Worm (Caenorhabditis elegans) whole organism, late embryonic: ENCODE data around the gene srd-68.

Experiments used
- C38D4.7 ChIP-seq: fragments of 200-800 bp; sonication (Bioruptor generic); optimal IDR thresholded peaks from 2 replicates; lab custom pipeline; 2018; ENCODE audit warnings: mild to moderate bottlenecking, missing genetic modification characterization, moderate library complexity, missing compliant biosample characterization
- F13H6.1 ChIP-seq: sonication (generic microtip); optimal IDR thresholded peaks from 2 replicates; lab custom pipeline; 2016; ENCODE audit warnings: missing genetic modification characterization, missing compliant biosample characterization
- K09A11.1 ChIP-seq: sonication (generic microtip); optimal IDR thresholded peaks from 2 replicates; lab custom pipeline; 2017; ENCODE audit warnings: antibody characterized with exemption, mild to moderate bottlenecking, missing genetic modification characterization, missing compliant biosample characterization; ENCODE audit not compliant: insufficient read depth
- ama-1 ChIP-seq: fragments of 150-350 bp; optimal IDR thresholded peaks from 2 replicates; lab custom pipeline; 2014
- ceh-14 ChIP-seq: sonication (generic microtip); optimal IDR thresholded peaks from 2 replicates; lab custom pipeline; 2016; ENCODE audit warnings: missing genotype, missing genetic modification characterization, missing compliant biosample characterization
- ceh-19 ChIP-seq: fragments of 200-800 bp; sonication (Bioruptor generic); optimal IDR thresholded peaks from 2 replicates; lab custom pipeline; 2018; ENCODE audit warnings: mild to moderate bottlenecking, missing genetic modification characterization, missing compliant biosample characterization
- ceh-2 ChIP-seq: sonication (generic microtip); optimal IDR thresholded peaks from 2 replicates; lab custom pipeline; 2016; ENCODE audit warnings: missing genotype, missing genetic modification characterization, missing compliant biosample characterization
- ceh-30 ChIP-seq: fragments of 150-350 bp; optimal IDR thresholded peaks from 2 replicates; lab custom pipeline; 2014; ENCODE audit warnings: missing biosample characterization, missing genetic modification characterization
- ceh-34 ChIP-seq: sonication (generic microtip); optimal IDR thresholded peaks from 2 replicates; lab custom pipeline; 2016; ENCODE audit warnings: mild to moderate bottlenecking, missing genetic modification characterization, missing compliant biosample characterization
- ceh-45 ChIP-seq: fragments of 200-800 bp; sonication (Bioruptor generic); IDR thresholded peaks from 2 replicates; pipeline ENCODE4 v1.3.6; 2022; ENCODE audit warnings: missing genetic modification reagents, missing genetic modification characterization, missing compliant biosample characterization
- ceh-6 ChIP-seq: fragments of 200-800 bp; sonication (Bioruptor generic); optimal IDR thresholded peaks from 2 replicates; lab custom pipeline; 2018; ENCODE audit warnings: mild to moderate bottlenecking, missing genetic modification characterization, missing compliant biosample characterization
- dmd-4 ChIP-seq: sonication (generic microtip); optimal IDR thresholded peaks from 2 replicates; lab custom pipeline; 2016; ENCODE audit warnings: borderline replicate concordance, missing genetic modification characterization, missing compliant biosample characterization
- dve-1 ChIP-seq: sonication (generic microtip); optimal IDR thresholded peaks from 2 replicates; lab custom pipeline; 2017; ENCODE audit warnings: antibody characterized with exemption, mild to moderate bottlenecking, missing genetic modification characterization, missing compliant biosample characterization
- elt-4 ChIP-seq: sonication (generic microtip); optimal IDR thresholded peaks from 2 replicates; lab custom pipeline; 2016; ENCODE audit warnings: missing genetic modification characterization, missing compliant biosample characterization
- ets-4 ChIP-seq: sonication (generic microtip); optimal IDR thresholded peaks from 2 replicates; lab custom pipeline; 2016; ENCODE audit warnings: missing genetic modification characterization, missing compliant biosample characterization
- fax-1 ChIP-seq: sonication (generic microtip); optimal IDR thresholded peaks from 2 replicates; lab custom pipeline; 2016; ENCODE audit warnings: missing genotype, missing genetic modification characterization, missing compliant biosample characterization
- fkh-10 ChIP-seq: fragments of 150-350 bp; optimal IDR thresholded peaks from 2 replicates; lab custom pipeline; 2014; ENCODE audit warnings: missing biosample characterization, missing genetic modification reagents, missing genetic modification characterization
- fkh-6 ChIP-seq: sonication (generic microtip); optimal IDR thresholded peaks from 2 replicates; lab custom pipeline; 2016; ENCODE audit warnings: missing genetic modification characterization, missing compliant biosample characterization
- gmeb-2 ChIP-seq: sonication (generic microtip); optimal IDR thresholded peaks from 2 replicates; lab custom pipeline; 2016; ENCODE audit warnings: missing genetic modification characterization, inconsistent platforms, missing compliant biosample characterization
- hlh-15 ChIP-seq: sonication (generic microtip); optimal IDR thresholded peaks from 2 replicates; lab custom pipeline; 2016; ENCODE audit warnings: missing genetic modification characterization, missing compliant biosample characterization
- hlh-30 ChIP-seq: sonication (generic microtip); optimal IDR thresholded peaks from 2 replicates; lab custom pipeline; 2017; ENCODE audit warnings: antibody characterized with exemption, missing genetic modification characterization, missing compliant biosample characterization; ENCODE audit not compliant: insufficient read depth
- hlh-6 ChIP-seq: sonication (generic microtip); optimal IDR thresholded peaks from 2 replicates; lab custom pipeline; 2016; ENCODE audit warnings: missing genotype, missing genetic modification characterization, missing compliant biosample characterization
- lim-6 ChIP-seq: sonication (generic microtip); optimal IDR thresholded peaks from 2 replicates; lab custom pipeline; 2016; ENCODE audit warnings: missing genetic modification characterization, missing compliant biosample characterization
- lin-11 ChIP-seq: fragments of 200-800 bp; sonication (Bioruptor generic); optimal IDR thresholded peaks from 2 replicates; lab custom pipeline; 2018; ENCODE audit warnings: mild to moderate bottlenecking, missing genetic modification characterization, missing compliant biosample characterization
- madf-2 ChIP-seq: sonication (generic microtip); optimal IDR thresholded peaks from 2 replicates; lab custom pipeline; 2017; ENCODE audit warnings: missing genetic modification characterization, missing compliant biosample characterization
- mec-3 ChIP-seq: sonication (generic microtip); optimal IDR thresholded peaks from 2 replicates; lab custom pipeline; 2016; ENCODE audit warnings: borderline replicate concordance, missing genetic modification characterization, missing compliant biosample characterization
- nfya-1 ChIP-seq: sonication (generic microtip); optimal IDR thresholded peaks from 2 replicates; lab custom pipeline; 2017; ENCODE audit warnings: missing genetic modification characterization, mild to moderate bottlenecking, missing compliant biosample characterization, antibody characterized with exemption, moderate library complexity
- nhr-11 ChIP-seq: fragments of 150-350 bp; optimal IDR thresholded peaks from 2 replicates; lab custom pipeline; 2014; ENCODE audit warnings: missing biosample characterization, missing genetic modification characterization
- npax-4 ChIP-seq: sonication (generic microtip); optimal IDR thresholded peaks from 2 replicates; lab custom pipeline; 2016; ENCODE audit warnings: missing genetic modification characterization, missing compliant biosample characterization
- pat-9 ChIP-seq: fragments of 200-800 bp; sonication (Bioruptor generic); optimal IDR thresholded peaks from 2 replicates; lab custom pipeline; 2018; ENCODE audit warnings: mild to moderate bottlenecking, missing genetic modification characterization, moderate library complexity, missing compliant biosample characterization
- pha-2 ChIP-seq: sonication (generic microtip); optimal IDR thresholded peaks from 2 replicates; lab custom pipeline; 2017; ENCODE audit warnings: mild to moderate bottlenecking, missing genetic modification characterization, missing compliant biosample characterization
- pqm-1 ChIP-seq: sonication (generic microtip); optimal IDR thresholded peaks from 2 replicates; lab custom pipeline; 2016; ENCODE audit warnings: missing genetic modification characterization, missing compliant biosample characterization
- pros-1 ChIP-seq: fragments of 150-350 bp; optimal IDR thresholded peaks from 2 replicates; lab custom pipeline; 2014; ENCODE audit warnings: missing biosample characterization, missing genetic modification reagents, missing genetic modification characterization
- ref-2 ChIP-seq: sonication (generic microtip); optimal IDR thresholded peaks from 2 replicates; lab custom pipeline; 2016; ENCODE audit warnings: missing genetic modification characterization, missing compliant biosample characterization
- rnt-1 ChIP-seq: sonication (generic microtip); optimal IDR thresholded peaks from 2 replicates; lab custom pipeline; 2016; ENCODE audit warnings: missing genetic modification characterization, missing compliant biosample characterization
- sdc-2 ChIP-seq: sonication (generic microtip); optimal IDR thresholded peaks from 2 replicates; lab custom pipeline; 2016; ENCODE audit warnings: missing genotype, missing genetic modification characterization, missing compliant biosample characterization
- sox-2 ChIP-seq: fragments of 200-800 bp; sonication (Bioruptor generic); IDR thresholded peaks from 2 replicates; pipeline ENCODE4 v1.3.6; 2022; ENCODE audit warnings: missing genetic modification reagents, missing genetic modification characterization, missing compliant biosample characterization
- sox-4 ChIP-seq: sonication (generic microtip); optimal IDR thresholded peaks from 2 replicates; lab custom pipeline; 2017; ENCODE audit warnings: mild to moderate bottlenecking, missing genetic modification characterization, inconsistent platforms, missing compliant biosample characterization
- syd-9 ChIP-seq: sonication (generic microtip); optimal IDR thresholded peaks from 2 replicates; lab custom pipeline; 2016; ENCODE audit warnings: mild to moderate bottlenecking, missing genetic modification characterization, moderate library complexity, missing compliant biosample characterization
- tbx-7 ChIP-seq: sonication (generic microtip); optimal IDR thresholded peaks from 2 replicates; lab custom pipeline; 2016; ENCODE audit warnings: missing genotype, missing genetic modification characterization, missing compliant biosample characterization
- unc-3 ChIP-seq, 2 experiments: fragments of 200-800 bp in 1 of 2; sonication (Bioruptor generic) in 1 of 2; sonication (generic microtip) in 1 of 2; conservative IDR thresholded peaks in 1 of 2; optimal IDR thresholded peaks in 1 of 2; 2 replicates each; pipeline versions ENCODE4 v1.3.6 to Lab custom; 2016 to 2022; ENCODE audit warnings: missing compliant biosample characterization in 2 of 2, missing genetic modification characterization in 2 of 2, missing genetic modification reagents in 1 of 2
- unc-55 ChIP-seq: sonication (generic microtip); optimal IDR thresholded peaks from 2 replicates; lab custom pipeline; 2017; ENCODE audit warnings: missing biosample characterization, missing genetic modification reagents, missing genetic modification characterization
- ztf-16 ChIP-seq: sonication (generic microtip); optimal IDR thresholded peaks from 2 replicates; lab custom pipeline; 2017; ENCODE audit warnings: missing genetic modification characterization, missing compliant biosample characterization

Gene srd-68

ce11 chrV:16861719-16862118 lies 40.9 kb downstream of the srd-68 start, which contains the start of the genes clec-32 and clec-24:
TSS of gene clec-32 (minus strand) at chrV:16861819.
TSS of gene clec-24 (plus strand) at chrV:16862012.
- TF ChIP-seq pha-2 (tag; lab: Kevin White, UChicago): no peak
- no peak for TF ChIP-seq hlh-30 (tag; lab: Kevin White, UChicago)
- TF ChIP-seq tbx-7 (tag; lab: Kevin White, UChicago): no peak
- TF ChIP-seq C38D4.7: no peak
- TF ChIP-seq sdc-2: no peak
- no peak for TF ChIP-seq ets-4 (tag; lab: Kevin White, UChicago)
- no peak for TF ChIP-seq rnt-1 (tag; lab: Kevin White, UChicago)
- TF ChIP-seq dve-1: no peak
- no peak for TF ChIP-seq npax-4 (tag; lab: Kevin White, UChicago)
- no peak for TF ChIP-seq ceh-6
- TF ChIP-seq pqm-1 (tag; lab: Kevin White, UChicago): no peak
- TF ChIP-seq fkh-6 (tag; lab: Kevin White, UChicago): no peak

- TF ChIP-seq pqm-1 (tag; lab: Kevin White, UChicago): no peak
- no peak for TF ChIP-seq syd-9
- no peak for TF ChIP-seq pros-1 (tag; lab: Kevin White, UChicago)
- no peak for TF ChIP-seq mec-3 (tag; lab: Kevin White, UChicago)
- no peak for TF ChIP-seq ceh-14 (tag; lab: Kevin White, UChicago)
- no peak for TF ChIP-seq ceh-30 (tag; lab: Kevin White, UChicago)
- no peak for TF ChIP-seq lim-6 (tag; lab: Kevin White, UChicago)
Measured at ce11 chrV:16857977-16858479, 44.6 kb downstream of the srd-68 start, which contains the start of the genes clec-31 and clec-22. TSS of gene clec-31 (minus strand) at chrV:16858077. TSS of gene clec-22 (plus strand) at chrV:16858429.

DNA sequence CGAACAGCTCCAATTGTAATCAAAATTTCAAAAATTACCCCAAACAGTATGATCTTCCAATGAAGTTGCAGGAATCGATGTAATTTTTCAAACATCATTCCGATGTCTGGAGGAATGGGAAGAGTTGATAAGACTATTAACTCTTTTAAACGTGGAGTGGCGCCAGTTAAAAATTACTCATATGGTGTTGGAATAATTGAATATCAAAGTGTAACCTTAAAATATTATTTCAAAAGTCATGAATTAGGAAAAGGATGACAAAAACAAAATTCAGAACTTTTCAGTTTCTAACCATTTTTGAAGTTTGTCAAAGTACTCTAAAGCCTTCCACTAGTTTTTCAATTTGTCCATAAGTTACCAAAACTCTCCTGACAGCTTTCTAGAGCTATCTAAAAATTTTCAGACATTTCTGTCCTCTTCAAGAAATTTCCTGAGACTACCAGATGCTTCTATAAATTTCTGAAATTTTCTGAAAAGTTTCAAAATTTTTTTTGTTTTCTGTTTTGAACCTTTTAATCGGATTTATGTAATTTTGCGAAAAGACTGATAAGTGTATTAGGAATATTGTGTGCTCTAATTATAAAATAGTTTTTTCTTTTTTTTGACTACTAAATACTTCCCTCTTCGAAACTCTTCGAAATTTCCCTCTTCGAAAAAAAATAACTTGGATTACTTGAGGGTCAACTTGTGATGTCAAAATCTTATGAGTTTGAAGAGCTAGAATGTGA lies 48.5 kb downstream of the srd-68 start, which contains the start of the genes clec-35 and clec-27:
TSS of gene clec-35 (minus strand) at position 101 of the 728 bp plus-strand sequence.
TSS of gene clec-27 (plus strand) at position 678 of the 728 bp plus-strand sequence.
- TF ChIP-seq ceh-34 (tag; lab: Kevin White, UChicago) (no peak), ceh-30 (tag; lab: Kevin White, UChicago) (no peak), madf-2 (tag; lab: Kevin White, UChicago) (no peak), gmeb-2 (no peak), sdc-2 (no peak), ref-2 (tag; lab: Kevin White, UChicago) (no peak), ceh-45 (GFP tag; lab: Robert Waterston, UW) (no peak), ztf-16 (tag; lab: Kevin White, UChicago) (no peak), nhr-11 (no peak), pat-9 (tag; lab: Kevin White, UChicago) (no peak), syd-9 (no peak), lin-11 (tag; lab: Kevin White, UChicago) (no peak), hlh-6 (tag; lab: Kevin White, UChicago) (no peak), rnt-1 (tag; lab: Kevin White, UChicago) (no peak), fax-1 (tag; lab: Kevin White, UChicago) (no peak), ceh-6 (no peak), pqm-1 (tag; lab: Kevin White, UChicago) (no peak), sox-4 (tag; lab: Kevin White, UChicago) (no peak), fkh-6 (tag; lab: Kevin White, UChicago) (no peak)

DNA sequence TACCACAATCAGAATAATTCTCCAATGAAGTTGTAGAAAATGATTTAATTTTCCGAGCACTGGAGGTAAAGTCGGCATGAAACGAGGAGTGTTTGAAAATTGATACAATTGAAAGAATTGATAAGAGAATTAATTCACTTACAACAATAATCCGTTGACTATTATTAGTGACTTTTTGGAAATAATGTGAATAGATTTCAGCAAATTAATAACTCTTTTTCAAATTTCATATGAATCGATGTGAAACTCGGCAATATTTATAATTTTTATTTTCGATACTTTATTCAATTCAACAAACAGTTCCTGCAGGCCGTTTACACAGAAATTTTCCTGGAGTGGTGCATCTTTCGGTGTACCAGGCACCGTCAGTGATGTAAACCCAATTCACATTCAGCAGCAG lies 50.6 kb downstream of the srd-68 start, which contains the start of gene clec-37:
TSS of gene clec-37 (minus strand) at position 101 of the 400 bp plus-strand sequence.
- TF ChIP-seq F13H6.1 (tag; lab: Kevin White, UChicago): no peak
- no peak for TF ChIP-seq sox-2
- no peak for TF ChIP-seq unc-55 (GFP tag; lab: Kevin White, UChicago)
- no peak for TF ChIP-seq hlh-15 (tag; lab: Kevin White, UChicago)
- no peak for TF ChIP-seq nfya-1 (tag; lab: Kevin White, UChicago)
- no peak for TF ChIP-seq ama-1 (lab: Kevin White, UChicago)
- no peak for TF ChIP-seq dve-1
- TF ChIP-seq unc-3 (GFP tag; conservative IDR thresholded peaks at IDR 0.05; lab: Robert Waterston, UW): no peak
- TF ChIP-seq unc-3 (tag; optimal IDR thresholded peaks at IDR 0.05; lab: Kevin White, UChicago): no peak
- TF ChIP-seq ceh-45 (GFP tag; lab: Robert Waterston, UW): no peak
- no peak for TF ChIP-seq K09A11.1 (tag; lab: Kevin White, UChicago)
- no peak for TF ChIP-seq pqm-1 (tag; lab: Kevin White, UChicago)
- no peak for TF ChIP-seq pha-2 (tag; lab: Kevin White, UChicago)
- no peak for TF ChIP-seq ceh-19
- no peak for TF ChIP-seq fkh-10 (GFP tag; lab: Kevin White, UChicago)
- TF ChIP-seq ceh-30 (tag; lab: Kevin White, UChicago): no peak
- TF ChIP-seq elt-4 (tag; lab: Kevin White, UChicago): no peak
- no peak for TF ChIP-seq ceh-2 (tag; lab: Kevin White, UChicago)
- no peak for TF ChIP-seq dmd-4 (tag; lab: Kevin White, UChicago)
